Worm (Caenorhabditis elegans): ENCODE measurements around the gene F57G9.7.
A peak's percentile ranks its signal among the peaks of the same experiment; 100 is the strongest.

Gene F57G9.7

ce11 chrII:12379430-12379829 lies 18.1 kb downstream of the F57G9.7 start, which contains the start of gene marc-5:
Gene marc-5 (minus strand): TSS chrII:12379530.
- TF ChIP-seq snpc-4 (tag; optimal IDR thresholded peaks at IDR 0.05) (no peak), hif-1 (tag; optimal IDR thresholded peaks at IDR 0.05) (no peak), zfp-2 (tag; optimal IDR thresholded peaks at IDR 0.05) (no peak), lin-13 (GFP tag; optimal IDR thresholded peaks at IDR 0.05) (no peak), mdl-1 (tag; optimal IDR thresholded peaks at IDR 0.05) (no peak), set-16 (GFP tag; IDR thresholded peaks at IDR 0.05) (no peak), attf-4 (tag; optimal IDR thresholded peaks at IDR 0.05) (no peak), hmg-1.1 (GFP tag; IDR thresholded peaks at IDR 0.05) (no peak)

- no peak for TF ChIP-seq ceh-20 (GFP tag; IDR thresholded peaks at IDR 0.05)
- peak; percentile 35 for TF ChIP-seq nhr-6 (tag; optimal IDR thresholded peaks at IDR 0.05)
- TF ChIP-seq mdl-1 (tag; optimal IDR thresholded peaks at IDR 0.05), result peak in 1 of 2 experiments; percentile 23
- peak; percentile 18 for TF ChIP-seq nhr-11 (tag; optimal IDR thresholded peaks at IDR 0.05)
- TF ChIP-seq rbr-2 (tag; optimal IDR thresholded peaks at IDR 0.05), result peak; percentile 42
- TF ChIP-seq mep-1 (tag; optimal IDR thresholded peaks at IDR 0.05), result peak; percentile 35
- TF ChIP-seq lsy-2 (tag; optimal IDR thresholded peaks at IDR 0.05), result peak in 1 of 2 experiments; percentile 8
- TF ChIP-seq zip-11 (GFP tag; IDR thresholded peaks at IDR 0.05), result no peak
- peak; percentile 53 for TF ChIP-seq hlh-30 (tag; optimal IDR thresholded peaks at IDR 0.05; ENCODE audit: insufficient read depth)
- TF ChIP-seq mes-2 (tag; optimal IDR thresholded peaks at IDR 0.05; ENCODE audit: poor library complexity, severe bottlenecking), result peak; percentile 33
- peak in 1 of 2 experiments; percentile 65 for TF ChIP-seq daf-16 (GFP tag; optimal IDR thresholded peaks at IDR 0.05)
- peak; percentile 66 for TF ChIP-seq daf-16 (tag; optimal IDR thresholded peaks at IDR 0.05)
These were observed 18.8 kb downstream of the F57G9.7 start for ce11 chrII:12378793-12379192.

DNA sequence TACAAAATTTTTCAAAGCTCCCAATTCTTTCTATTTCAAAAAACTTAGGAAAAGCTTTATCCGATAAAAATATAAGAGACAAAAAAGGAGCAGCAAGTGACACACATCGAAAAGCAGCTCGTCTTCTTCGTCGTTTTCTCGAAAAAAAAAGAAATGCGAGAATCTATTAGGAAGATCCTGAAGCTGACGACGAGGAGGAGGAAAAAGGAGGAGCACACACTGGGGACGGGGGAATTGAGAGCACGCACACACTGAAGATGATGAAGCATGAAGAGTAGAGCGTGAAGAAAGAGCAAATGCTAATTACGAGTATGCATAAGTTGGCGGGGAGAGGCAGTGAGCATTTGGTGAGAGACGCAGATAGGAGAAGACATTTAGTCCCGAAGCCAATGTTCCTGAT lies 23.6 kb downstream of the F57G9.7 start:
- TF ChIP-seq vab-7 (GFP tag; IDR thresholded peaks at IDR 0.05), result peak; percentile 28; the same call in 1 of the 2 replicates
- TF ChIP-seq lin-39 (tag; optimal IDR thresholded peaks at IDR 0.05), result no peak
- peak; percentile 55 for TF ChIP-seq fkh-10 (GFP tag; optimal IDR thresholded peaks at IDR 0.05)
- TF ChIP-seq attf-4 (tag; optimal IDR thresholded peaks at IDR 0.05), result no peak
- peak in 1 of 2 experiments; percentile 98 for TF ChIP-seq unc-62 (GFP tag; optimal IDR thresholded peaks at IDR 0.05 in 1 of 2)
- no peak for TF ChIP-seq unc-62 (tag; optimal IDR thresholded peaks at IDR 0.05)
- peak; percentile 92 for TF ChIP-seq aha-1 (tag)
- peak in 1 of 2 experiments; percentile 16 for TF ChIP-seq lsy-2 (tag; optimal IDR thresholded peaks at IDR 0.05)
- no peak for TF ChIP-seq lin-1 (GFP tag; IDR thresholded peaks at IDR 0.05)
- 0 out of 2 replicates have a peak, but pooled peaks have one; percentile 14 for TF ChIP-seq hmg-1.1 (GFP tag; IDR thresholded peaks at IDR 0.05)

- TF ChIP-seq aha-1 (tag) (no peak), hif-1 (tag; optimal IDR thresholded peaks at IDR 0.05) (peak in 1 of 2 experiments; percentile 16), set-16 (GFP tag; IDR thresholded peaks at IDR 0.05) (peak; percentile 66)
These were observed 28.4 kb downstream of the F57G9.7 start for ce11 chrII:12369202-12369601.

ce11 chrII:12362262-12362661 lies 35.3 kb downstream of the F57G9.7 start:
- TF ChIP-seq lim-7 (GFP tag; IDR thresholded peaks at IDR 0.05), result peak; percentile 80; the same call in 1 of the 2 replicates
- no peak for TF ChIP-seq dpl-1 (GFP tag; optimal IDR thresholded peaks at IDR 0.05)
- TF ChIP-seq mxl-3 (GFP tag; optimal IDR thresholded peaks at IDR 0.05), result no peak
- 0 out of 2 replicates have a peak, but pooled peaks have one; percentile 13 for TF ChIP-seq F44E2.7 (GFP tag; IDR thresholded peaks at IDR 0.05)
- peak; percentile 48; the same call in 1 of the 2 replicates for TF ChIP-seq Y48G9A.11 (GFP tag; IDR thresholded peaks at IDR 0.05)
- peak; percentile 46 for TF ChIP-seq lin-38 (GFP tag; IDR thresholded peaks at IDR 0.05)
- TF ChIP-seq vab-7 (GFP tag; IDR thresholded peaks at IDR 0.05), result peak; percentile 54; the same call in 1 of the 2 replicates
- TF ChIP-seq ceh-44 (GFP tag; IDR thresholded peaks at IDR 0.05), result 0 out of 2 replicates have a peak, but pooled peaks have one; percentile 12
- TF ChIP-seq attf-4 (tag; optimal IDR thresholded peaks at IDR 0.05), result no peak
- no peak for TF ChIP-seq spr-1 (tag; optimal IDR thresholded peaks at IDR 0.05)
- no peak for TF ChIP-seq hlh-30 (tag; optimal IDR thresholded peaks at IDR 0.05; ENCODE audit: insufficient read depth)
- 0 out of 2 replicates have a peak, but pooled peaks have one; percentile 36 for TF ChIP-seq ZK337.2 (GFP tag; IDR thresholded peaks at IDR 0.05)
- no peak for TF ChIP-seq ceh-82 (tag; optimal IDR thresholded peaks at IDR 0.05)
- TF ChIP-seq duxl-1 (tag; optimal IDR thresholded peaks at IDR 0.05; ENCODE audit: poor library complexity), result peak; percentile 21
- no peak for TF ChIP-seq fkh-10 (GFP tag; optimal IDR thresholded peaks at IDR 0.05)
- TF ChIP-seq snpc-1.2 (GFP tag; IDR thresholded peaks at IDR 0.05), result peak; percentile 20; the same call in 1 of the 2 replicates
- no peak for TF ChIP-seq madf-5 (GFP tag; IDR thresholded peaks at IDR 0.05)
- TF ChIP-seq lin-1 (GFP tag; IDR thresholded peaks at IDR 0.05), result no peak
- TF ChIP-seq hlh-11 (tag; optimal IDR thresholded peaks at IDR 0.05), result no peak
- peak; percentile 46 for TF ChIP-seq mes-2 (tag; optimal IDR thresholded peaks at IDR 0.05; ENCODE audit: poor library complexity, severe bottlenecking)
- TF ChIP-seq pha-4 (GFP tag; IDR thresholded peaks at IDR 0.05), result peak; percentile 35; the same call in 1 of the 2 replicates
- no peak for TF ChIP-seq pha-4 (tag; optimal IDR thresholded peaks at IDR 0.05)

Measured in whole organism, L4 larva.